Worm (Caenorhabditis elegans) whole organism, L2 larva: Measurements from ENCODE around the gene best-12.
A peak's percentile ranks its signal among the peaks of the same experiment; 100 is the strongest.

Experiments
- C34F6.9 ChIP-seq: fragments of 150-350 bp; optimal IDR thresholded peaks from 2 replicates; lab custom pipeline; 2014; ENCODE audit warnings: missing biosample characterization, missing genetic modification characterization
- F13H6.1 ChIP-seq: sonication (generic microtip); optimal IDR thresholded peaks from 2 replicates; lab custom pipeline; 2016; ENCODE audit warnings: missing genetic modification characterization, missing compliant biosample characterization
- R02D3.7 ChIP-seq: fragments of 150-350 bp; optimal IDR thresholded peaks from 2 replicates; lab custom pipeline; 2014; ENCODE audit warnings: missing biosample characterization, missing genetic modification characterization
- ZK546.5 ChIP-seq: sonication (generic microtip); optimal IDR thresholded peaks from 2 replicates; lab custom pipeline; 2017; ENCODE audit warnings: missing biosample characterization, missing genetic modification characterization
- alr-1 ChIP-seq: fragments of 150-350 bp; optimal IDR thresholded peaks from 2 replicates; lab custom pipeline; 2014; ENCODE audit warnings: missing biosample characterization, missing genetic modification characterization
- aly-2 ChIP-seq: fragments of 150-350 bp; optimal IDR thresholded peaks from 2 replicates; lab custom pipeline; 2014; ENCODE audit warnings: missing biosample characterization, missing genetic modification characterization
- ama-1 ChIP-seq: fragments of 150-350 bp; optimal IDR thresholded peaks from 2 replicates; lab custom pipeline; 2018; ENCODE audit warnings: inconsistent platforms
- blmp-1 ChIP-seq: sonication (generic microtip); optimal IDR thresholded peaks from 2 replicates; lab custom pipeline; 2017; ENCODE audit warnings: missing genetic modification characterization, mild to moderate bottlenecking, missing compliant biosample characterization, antibody characterized with exemption, moderate library complexity; ENCODE audit not compliant: insufficient read depth
- ceh-16 ChIP-seq: fragments of 150-350 bp; optimal IDR thresholded peaks from 2 replicates; lab custom pipeline; 2014; ENCODE audit warnings: missing biosample characterization, missing genetic modification characterization
- crh-2 ChIP-seq: sonication (generic microtip); optimal IDR thresholded peaks from 2 replicates; lab custom pipeline; 2017; ENCODE audit warnings: missing biosample characterization, missing genetic modification characterization
- dmd-4 ChIP-seq: sonication (generic microtip); optimal IDR thresholded peaks from 2 replicates; lab custom pipeline; 2017; ENCODE audit warnings: missing biosample characterization, missing genetic modification characterization
- elt-1 ChIP-seq: fragments of 150-350 bp; optimal IDR thresholded peaks from 2 replicates; lab custom pipeline; 2014; ENCODE audit warnings: missing biosample characterization, missing genetic modification characterization
- elt-3 ChIP-seq: sonication (generic microtip); optimal IDR thresholded peaks from 2 replicates; lab custom pipeline; 2017; ENCODE audit warnings: missing biosample characterization, missing genetic modification characterization
- fos-1 ChIP-seq: fragments of 150-350 bp; optimal IDR thresholded peaks from 2 replicates; lab custom pipeline; 2014; ENCODE audit warnings: missing biosample characterization, missing genetic modification characterization
- gmeb-1 ChIP-seq: fragments of 150-350 bp; optimal IDR thresholded peaks from 2 replicates; lab custom pipeline; 2014; ENCODE audit warnings: missing biosample characterization, missing genetic modification characterization
- lin-11 ChIP-seq: fragments of 150-350 bp; sonication (generic microtip); optimal IDR thresholded peaks from 2 replicates; lab custom pipeline; 2014; ENCODE audit warnings: missing biosample characterization, missing genetic modification characterization, inconsistent platforms, mixed read lengths
- mab-5 ChIP-seq: fragments of 150-350 bp; optimal IDR thresholded peaks from 2 replicates; lab custom pipeline; 2014; ENCODE audit warnings: missing biosample characterization, missing genetic modification characterization
- mbf-1 ChIP-seq: sonication (generic microtip); optimal IDR thresholded peaks from 2 replicates; lab custom pipeline; 2017; ENCODE audit warnings: missing biosample characterization, missing genetic modification characterization
- mdl-1 ChIP-seq, 2 experiments: fragments of 150-350 bp in 1 of 2; sonication (generic microtip) in 1 of 2; optimal IDR thresholded peaks; 2 replicates each; lab custom pipeline; 2017; ENCODE audit warnings: missing biosample characterization in 2 of 2, missing genetic modification characterization in 2 of 2
- nhr-10 ChIP-seq: sonication (generic microtip); optimal IDR thresholded peaks from 2 replicates; lab custom pipeline; 2017; ENCODE audit warnings: missing biosample characterization, missing genetic modification characterization
- nhr-11 ChIP-seq: fragments of 150-350 bp; optimal IDR thresholded peaks from 2 replicates; lab custom pipeline; 2014; ENCODE audit warnings: missing biosample characterization, missing genetic modification characterization
- nhr-12 ChIP-seq: fragments of 150-350 bp; optimal IDR thresholded peaks from 2 replicates; lab custom pipeline; 2014; ENCODE audit warnings: missing biosample characterization, missing genetic modification characterization
- nhr-129 ChIP-seq: fragments of 150-350 bp; optimal IDR thresholded peaks from 2 replicates; lab custom pipeline; 2014; ENCODE audit warnings: missing biosample characterization, missing genetic modification characterization
- nhr-21 ChIP-seq: fragments of 150-350 bp; optimal IDR thresholded peaks from 2 replicates; lab custom pipeline; 2014; ENCODE audit warnings: missing biosample characterization, missing genetic modification characterization
- nhr-237 ChIP-seq: fragments of 150-350 bp; optimal IDR thresholded peaks from 2 replicates; lab custom pipeline; 2014; ENCODE audit warnings: missing biosample characterization, missing genetic modification characterization
- nhr-77 ChIP-seq: fragments of 150-350 bp; optimal IDR thresholded peaks from 2 replicates; lab custom pipeline; 2014; ENCODE audit warnings: missing biosample characterization, missing genetic modification characterization
- peb-1 ChIP-seq: fragments of 150-350 bp; optimal IDR thresholded peaks from 2 replicates; lab custom pipeline; 2014; ENCODE audit warnings: missing biosample characterization, missing genetic modification characterization
- sem-4 ChIP-seq: fragments of 150-350 bp; optimal IDR thresholded peaks from 2 replicates; lab custom pipeline; 2014; ENCODE audit warnings: missing biosample characterization, missing genetic modification reagents, missing genetic modification characterization
- skn-1 ChIP-seq: sonication (generic microtip); optimal IDR thresholded peaks from 2 replicates; lab custom pipeline; 2017; ENCODE audit warnings: missing biosample characterization, missing genetic modification characterization
- sma-3 ChIP-seq: sonication (generic microtip); optimal IDR thresholded peaks from 2 replicates; lab custom pipeline; 2016; ENCODE audit warnings: missing genetic modification reagents, missing genetic modification characterization, missing compliant biosample characterization
- sma-9 ChIP-seq, 2 experiments: fragments of 150-350 bp in 1 of 2; sonication (generic microtip) in 1 of 2; optimal IDR thresholded peaks; 2 replicates each; lab custom pipeline; 2014 to 2016; ENCODE audit warnings: missing genetic modification characterization in 2 of 2, mild to moderate bottlenecking in 1 of 2, missing biosample characterization in 1 of 2, missing compliant biosample characterization in 1 of 2, missing genetic modification reagents in 1 of 2, moderate library complexity in 1 of 2
- snpc-4 ChIP-seq: fragments of 150-350 bp; optimal IDR thresholded peaks from 2 replicates; lab custom pipeline; 2014; ENCODE audit warnings: missing biosample characterization, missing genetic modification characterization
- unc-39 ChIP-seq: fragments of 150-350 bp; optimal IDR thresholded peaks from 2 replicates; lab custom pipeline; 2014; ENCODE audit warnings: missing biosample characterization, missing genetic modification characterization
- unc-55 ChIP-seq: fragments of 150-350 bp; sonication (generic microtip); optimal IDR thresholded peaks from 3 replicates; lab custom pipeline; 2014; ENCODE audit warnings: missing biosample characterization, missing genetic modification reagents, missing genetic modification characterization
- unc-62 ChIP-seq: fragments of 150-350 bp; optimal IDR thresholded peaks from 2 replicates; lab custom pipeline; 2014; ENCODE audit warnings: missing biosample characterization, missing genetic modification reagents, missing genetic modification characterization
- zag-1 ChIP-seq: fragments of 150-350 bp; optimal IDR thresholded peaks from 2 replicates; lab custom pipeline; 2014; ENCODE audit warnings: missing biosample characterization, missing genetic modification characterization
- ztf-4 ChIP-seq: fragments of 150-350 bp; optimal IDR thresholded peaks from 2 replicates; lab custom pipeline; 2014; ENCODE audit warnings: missing biosample characterization, missing genetic modification characterization

Gene best-12

DNA sequence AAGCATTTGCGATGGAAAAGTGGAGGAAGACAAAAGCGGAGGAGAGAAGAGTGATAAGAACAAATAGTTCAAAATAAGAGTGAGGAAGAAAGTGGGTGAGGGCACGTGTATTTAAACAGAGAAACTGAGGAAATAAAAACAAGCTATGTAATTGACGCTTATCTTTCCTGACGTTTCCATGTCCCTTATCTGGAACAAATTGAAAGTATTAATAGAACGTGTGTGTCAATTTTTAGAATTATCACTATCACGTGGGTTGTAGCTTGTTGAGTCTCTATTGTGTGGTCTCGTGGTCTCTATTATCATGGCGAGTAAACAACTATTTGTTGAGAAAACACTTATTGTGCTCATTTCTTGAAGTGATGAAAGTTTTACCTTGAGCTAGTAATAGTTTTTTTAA lies 3.4 kb upstream of the best-12 start, which contains the start of gene T10C6.15:
TSS of gene T10C6.15 (minus strand) at position 104 of the 400 bp plus-strand sequence.
- TF ChIP-seq nhr-12 = no peak
- no peak for TF ChIP-seq peb-1 (tag; lab: Kevin White, UChicago)
- no peak for TF ChIP-seq aly-2 (tag; lab: Kevin White, UChicago)
- no peak for TF ChIP-seq ama-1
- TF ChIP-seq lin-11 (tag; lab: Kevin White, UChicago) = no peak
- no peak for TF ChIP-seq unc-39 (tag; lab: Kevin White, UChicago)
- TF ChIP-seq crh-2 (tag; lab: Kevin White, UChicago) = peak; percentile 76
- no peak for TF ChIP-seq C34F6.9 (tag; lab: Kevin White, UChicago)
- no peak for TF ChIP-seq zag-1 (tag; lab: Kevin White, UChicago)
- TF ChIP-seq skn-1 (tag; lab: Kevin White, UChicago) = no peak
- no peak for TF ChIP-seq F13H6.1 (tag; lab: Kevin White, UChicago)
- peak; percentile 42 for TF ChIP-seq sma-3 (GFP tag; lab: Kevin White, UChicago)
- no peak for TF ChIP-seq nhr-237 (tag; lab: Kevin White, UChicago)
- no peak for TF ChIP-seq nhr-10 (tag; lab: Kevin White, UChicago)
- TF ChIP-seq mab-5 = no peak
- no peak for TF ChIP-seq nhr-11 (tag; lab: Kevin White, UChicago)
- TF ChIP-seq fos-1 = no peak
- TF ChIP-seq nhr-77 (tag; lab: Kevin White, UChicago) = no peak
- no peak for TF ChIP-seq ceh-16 (tag; lab: Kevin White, UChicago)
- no peak for TF ChIP-seq ZK546.5
- TF ChIP-seq alr-1 = no peak
- TF ChIP-seq blmp-1 (tag; lab: Kevin White, UChicago) = no peak
- no peak for TF ChIP-seq sem-4
- peak; percentile 55 for TF ChIP-seq gmeb-1 (tag; lab: Kevin White, UChicago)
- TF ChIP-seq dmd-4 (tag; lab: Kevin White, UChicago) = no peak
- TF ChIP-seq sma-9 (GFP tag; optimal IDR thresholded peaks at IDR 0.05; lab: Kevin White, UChicago) = peak; percentile 86
- no peak for TF ChIP-seq sma-9 (tag; optimal IDR thresholded peaks at IDR 0.05; lab: Kevin White, UChicago)
- TF ChIP-seq nhr-21 (tag; lab: Kevin White, UChicago) = no peak
- TF ChIP-seq nhr-129 = peak; percentile 43

- TF ChIP-seq R02D3.7 (tag; lab: Kevin White, UChicago) (no peak), unc-39 (tag; lab: Kevin White, UChicago) (no peak), mdl-1 (tag; optimal IDR thresholded peaks at IDR 0.05; lab: Kevin White, UChicago) (no peak), mbf-1 (no peak), nhr-77 (tag; lab: Kevin White, UChicago) (no peak), unc-62 (GFP tag; lab: Kevin White, UChicago) (no peak)
Observed at ce11 chrV:16046573-16046972, 2.7 kb upstream of the best-12 start, which contains the start of gene ZK285.2. TSS of gene ZK285.2 (plus strand) at chrV:16046873.

DNA sequence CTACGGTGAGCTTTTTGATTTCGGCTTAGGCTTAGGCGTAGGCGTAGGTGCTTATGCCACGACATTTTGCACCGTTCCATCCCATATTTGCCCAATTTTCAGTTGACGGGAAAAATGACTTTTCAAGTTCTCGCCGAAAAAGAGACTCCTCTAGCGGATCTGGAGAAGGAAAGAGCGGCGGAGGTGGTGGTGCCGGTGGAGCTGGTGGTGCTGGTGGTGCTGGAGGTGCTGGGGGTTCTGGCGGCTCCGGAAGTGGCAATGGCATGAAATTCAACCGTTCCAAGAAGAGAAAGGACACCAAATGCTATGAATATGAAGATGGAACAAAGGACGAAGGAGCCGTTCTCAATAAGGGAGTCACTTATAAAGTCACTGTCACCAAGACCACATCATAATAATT lies 2.2 kb upstream of the best-12 start:
- TF ChIP-seq nhr-77 (tag; lab: Kevin White, UChicago) (no peak), ztf-4 (tag; lab: Kevin White, UChicago) (no peak), unc-39 (tag; lab: Kevin White, UChicago) (no peak), crh-2 (tag; lab: Kevin White, UChicago) (no peak), mdl-1 (tag; optimal IDR thresholded peaks at IDR 0.05; lab: Kevin White, UChicago) (no peak), snpc-4 (no peak), elt-1 (tag; lab: Kevin White, UChicago) (no peak), lin-11 (tag; lab: Kevin White, UChicago) (no peak), nhr-237 (tag; lab: Kevin White, UChicago) (no peak), elt-3 (tag; lab: Kevin White, UChicago) (no peak), peb-1 (tag; lab: Kevin White, UChicago) (no peak), nhr-12 (no peak), unc-55 (GFP tag; lab: Kevin White, UChicago) (no peak)

DNA sequence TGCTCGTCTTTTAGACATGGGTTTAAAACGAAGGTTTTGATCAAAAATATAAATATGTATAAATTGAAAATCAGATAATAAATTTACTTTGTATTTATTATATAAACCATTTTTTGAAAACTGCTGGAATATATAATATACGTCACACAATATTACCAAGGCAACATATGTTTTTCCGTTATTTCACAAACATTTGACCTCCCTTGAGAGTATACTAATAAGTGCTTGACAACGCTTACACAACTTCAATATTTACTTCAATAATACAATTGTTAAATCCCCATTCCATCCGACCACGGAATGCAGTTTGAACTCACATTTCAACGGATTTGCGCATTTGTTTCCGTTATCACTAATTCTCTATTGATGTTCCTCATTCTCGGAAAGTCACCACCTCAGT lies 1.8 kb upstream of the best-12 start, which contains the start of gene str-198:
TSS of gene str-198 (plus strand) at position 301 of the 400 bp plus-strand sequence.
- TF ChIP-seq elt-1 (tag; lab: Kevin White, UChicago) (no peak), sma-3 (GFP tag; lab: Kevin White, UChicago) (no peak), sem-4 (no peak), R02D3.7 (tag; lab: Kevin White, UChicago) (no peak), unc-39 (tag; lab: Kevin White, UChicago) (no peak)
